Fruit fly (Drosophila melanogaster): ENCODE data around the gene CG17744.

DNA sequence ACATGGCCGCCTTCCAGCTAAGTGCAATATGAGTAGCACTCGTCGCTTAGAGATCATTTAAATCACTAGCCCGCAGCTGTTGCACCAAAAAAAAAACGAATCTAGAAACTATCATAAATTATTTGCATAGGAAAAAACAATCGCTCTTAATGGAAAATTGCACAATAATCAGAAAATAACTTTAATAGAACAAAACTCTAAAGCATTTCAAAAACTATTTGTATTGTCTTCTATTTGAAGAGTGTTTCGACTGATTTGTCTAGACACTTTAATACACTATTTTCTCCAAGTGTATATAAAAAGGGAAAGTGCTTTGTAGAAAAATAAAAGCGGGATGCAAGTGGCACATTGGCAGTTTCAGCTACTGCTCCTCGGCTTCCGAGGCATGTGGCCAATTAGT is 20.2 kb downstream of the CG17744 start:
- TF ChIP-seq CG8478 (optimal IDR thresholded peaks at IDR 0.05) (no peak), pan (optimal IDR thresholded peaks at IDR 0.05) (no peak), EcR (GFP tag; optimal IDR thresholded peaks at IDR 0.05) (no peak), psq (optimal IDR thresholded peaks at IDR 0.05) (no peak), usp (GFP tag; optimal IDR thresholded peaks at IDR 0.05) (no peak), Dll (optimal IDR thresholded peaks at IDR 0.05) (no peak)

Measured in whole organism.